Worm (Caenorhabditis elegans) whole organism, young adult: Measurements from ENCODE around the gene fbxb-115.

Experiments used
- B0336.3 ChIP-seq: fragments of 200-800 bp; sonication (Bioruptor generic); IDR thresholded peaks from 2 replicates; pipeline ENCODE4 v1.3.6; 2022; ENCODE audit warnings: missing genetic modification characterization, missing compliant biosample characterization
- C06A6.2 ChIP-seq: fragments of 200-800 bp; sonication (Bioruptor generic); conservative IDR thresholded peaks from 2 replicates; pipeline ENCODE4 v1.3.6; 2022; ENCODE audit warnings: missing genetic modification characterization, missing compliant biosample characterization
- F10E7.11 ChIP-seq: sonication (generic microtip); optimal IDR thresholded peaks from 2 replicates; lab custom pipeline; 2017; ENCODE audit warnings: mild to moderate bottlenecking, missing genetic modification characterization, moderate library complexity, missing compliant biosample characterization
- F55B11.4 ChIP-seq: sonication (generic microtip); optimal IDR thresholded peaks from 2 replicates; lab custom pipeline; 2016; ENCODE audit warnings: missing compliant biosample characterization, missing genetic modification characterization, borderline replicate concordance; ENCODE audit not compliant: insufficient read depth
- F57A8.1 ChIP-seq: fragments of 200-800 bp; sonication (Bioruptor generic); optimal IDR thresholded peaks from 2 replicates; lab custom pipeline; 2018; ENCODE audit warnings: mild to moderate bottlenecking, missing genetic modification characterization, moderate library complexity, missing compliant biosample characterization
- F57C9.4 ChIP-seq: sonication (generic microtip); optimal IDR thresholded peaks from 2 replicates; lab custom pipeline; 2017; ENCODE audit warnings: mild to moderate bottlenecking, missing genetic modification characterization, missing compliant biosample characterization
- K12H6.12 ChIP-seq: fragments of 200-800 bp; sonication (Bioruptor generic); optimal IDR thresholded peaks from 2 replicates; lab custom pipeline; 2018; ENCODE audit warnings: mild to moderate bottlenecking, missing genetic modification characterization, missing compliant biosample characterization
- T07F8.4 ChIP-seq: sonication (generic microtip); optimal IDR thresholded peaks from 2 replicates; lab custom pipeline; 2016; ENCODE audit warnings: mild to moderate bottlenecking, missing genetic modification characterization, moderate library complexity, missing compliant biosample characterization
- ZK185.1 ChIP-seq: sonication (generic microtip); optimal IDR thresholded peaks from 2 replicates; lab custom pipeline; 2016; ENCODE audit warnings: mild to moderate bottlenecking, missing genetic modification characterization, missing compliant biosample characterization; ENCODE audit not compliant: poor library complexity, severe bottlenecking
- akir-1 ChIP-seq: fragments of 200-800 bp; sonication (Bioruptor generic); optimal IDR thresholded peaks from 2 replicates; lab custom pipeline; 2018; ENCODE audit warnings: mild to moderate bottlenecking, missing genetic modification characterization, moderate library complexity, missing compliant biosample characterization
- ama-1 ChIP-seq, 3 experiments: fragments of 150-350 bp in 1 of 3; sonication (generic microtip) in 2 of 3; optimal IDR thresholded peaks; 2 replicates each; lab custom pipeline; 2014 to 2018; ENCODE audit warnings: missing biosample characterization in 2 of 3, missing genetic modification characterization in 2 of 3, missing genetic modification reagents in 2 of 3
- aptf-3 ChIP-seq: fragments of 200-800 bp; sonication (Bioruptor generic); IDR thresholded peaks from 2 replicates; pipeline ENCODE4 v1.3.6; 2022; ENCODE audit warnings: missing genetic modification characterization, missing compliant biosample characterization
- atf-7 ChIP-seq: sonication (generic microtip); optimal IDR thresholded peaks from 2 replicates; lab custom pipeline; 2017; ENCODE audit warnings: mild to moderate bottlenecking, missing genetic modification characterization, missing compliant biosample characterization
- cebp-1 ChIP-seq, 2 experiments: fragments of 200-800 bp in 1 of 2; sonication (Bioruptor generic) in 1 of 2; sonication (generic microtip) in 1 of 2; IDR thresholded peaks in 1 of 2; optimal IDR thresholded peaks in 1 of 2; 2 replicates each; pipeline versions ENCODE4 v1.3.6 to Lab custom; 2017 to 2022; ENCODE audit warnings: missing compliant biosample characterization in 2 of 2, missing genetic modification characterization in 2 of 2, mild to moderate bottlenecking in 1 of 2, missing genetic modification reagents in 1 of 2, moderate library complexity in 1 of 2
- cebp-2 ChIP-seq: fragments of 200-800 bp; sonication (Bioruptor generic); IDR thresholded peaks from 2 replicates; pipeline ENCODE4 v1.3.6; 2022; ENCODE audit warnings: missing genetic modification characterization, missing compliant biosample characterization
- dox-1 ChIP-seq: fragments of 200-800 bp; sonication (Bioruptor generic); IDR thresholded peaks from 2 replicates; pipeline ENCODE4 v1.3.6; 2022; ENCODE audit warnings: missing genetic modification reagents, missing genetic modification characterization, missing compliant biosample characterization
- dpff-1 ChIP-seq: sonication (generic microtip); optimal IDR thresholded peaks from 2 replicates; lab custom pipeline; 2017; ENCODE audit warnings: mild to moderate bottlenecking, missing genetic modification characterization, missing compliant biosample characterization
- dpl-1 ChIP-seq: fragments of 150-350 bp; optimal IDR thresholded peaks from 2 replicates; lab custom pipeline; 2014; ENCODE audit warnings: missing biosample characterization, missing genetic modification reagents, missing genetic modification characterization
- egl-44 ChIP-seq: fragments of 200-800 bp; sonication (Bioruptor generic); IDR thresholded peaks from 2 replicates; pipeline ENCODE4 v1.3.6; 2022; ENCODE audit warnings: missing genetic modification reagents, missing genetic modification characterization, missing compliant biosample characterization
- ets-4 ChIP-seq: fragments of 200-800 bp; sonication (Bioruptor generic); optimal IDR thresholded peaks from 2 replicates; lab custom pipeline; 2018; ENCODE audit warnings: mild to moderate bottlenecking, missing genetic modification characterization, missing compliant biosample characterization
- him-1 ChIP-seq: sonication (generic microtip); optimal IDR thresholded peaks from 2 replicates; lab custom pipeline; 2016; ENCODE audit warnings: missing genotype, missing genetic modification reagents, missing genetic modification characterization, missing compliant biosample characterization
- hlh-12 ChIP-seq: sonication (generic microtip); optimal IDR thresholded peaks from 2 replicates; lab custom pipeline; 2016; ENCODE audit warnings: missing genetic modification characterization, missing compliant biosample characterization
- hsf-1 ChIP-seq: fragments of 200-800 bp; sonication (Bioruptor generic); IDR thresholded peaks from 2 replicates; pipeline ENCODE4 v1.3.6; 2022; ENCODE audit warnings: missing genetic modification reagents, missing genetic modification characterization, missing compliant biosample characterization
- let-607 ChIP-seq, 2 experiments: fragments of 200-800 bp in 1 of 2; sonication (Bioruptor generic) in 1 of 2; sonication (generic microtip) in 1 of 2; optimal IDR thresholded peaks; 2 replicates each; lab custom pipeline; 2016 to 2018; ENCODE audit warnings: mild to moderate bottlenecking in 2 of 2, missing compliant biosample characterization in 2 of 2, missing genetic modification characterization in 2 of 2, moderate library complexity in 2 of 2, missing genotype in 1 of 2
- lin-26 ChIP-seq: fragments of 200-800 bp; sonication (Bioruptor generic); IDR thresholded peaks from 2 replicates; pipeline ENCODE4 v1.3.6; 2022; ENCODE audit warnings: missing genetic modification reagents, missing genetic modification characterization, missing compliant biosample characterization
- lin-35 ChIP-seq, 3 experiments: fragments of 150-350 bp in 2 of 3; sonication (generic microtip) in 1 of 3; optimal IDR thresholded peaks; 2 replicates each; lab custom pipeline; 2014 to 2018; ENCODE audit warnings: missing biosample characterization in 3 of 3, missing genetic modification characterization in 3 of 3, missing genetic modification reagents in 3 of 3
- lsy-27 ChIP-seq: sonication (generic microtip); optimal IDR thresholded peaks from 2 replicates; lab custom pipeline; 2017; ENCODE audit warnings: missing genetic modification characterization, mild to moderate bottlenecking, missing compliant biosample characterization, antibody characterized with exemption, missing genotype, borderline replicate concordance; ENCODE audit not compliant: insufficient read depth
- madf-3 ChIP-seq: fragments of 200-800 bp; sonication (Bioruptor generic); IDR thresholded peaks from 2 replicates; pipeline ENCODE4 v1.3.6; 2022; ENCODE audit warnings: missing genetic modification reagents, missing genetic modification characterization, missing compliant biosample characterization
- nfya-2 ChIP-seq: fragments of 200-800 bp; sonication (Bioruptor generic); IDR thresholded peaks from 2 replicates; pipeline ENCODE4 v1.3.6; 2022; ENCODE audit warnings: missing genetic modification reagents, missing genetic modification characterization, missing compliant biosample characterization
- nhr-80 ChIP-seq: sonication (generic microtip); optimal IDR thresholded peaks from 2 replicates; lab custom pipeline; 2016; ENCODE audit warnings: missing genetic modification characterization, missing compliant biosample characterization
- sdz-38 ChIP-seq: sonication (generic microtip); optimal IDR thresholded peaks from 2 replicates; lab custom pipeline; 2016; ENCODE audit warnings: missing genotype, missing genetic modification characterization, missing compliant biosample characterization
- tlf-1 ChIP-seq: fragments of 200-800 bp; sonication (Bioruptor generic); optimal IDR thresholded peaks from 2 replicates; lab custom pipeline; 2018; ENCODE audit warnings: mild to moderate bottlenecking, missing genetic modification characterization, missing compliant biosample characterization
- ztf-18 ChIP-seq: sonication (generic microtip); optimal IDR thresholded peaks from 2 replicates; lab custom pipeline; 2016; ENCODE audit warnings: missing genotype, mild to moderate bottlenecking, missing genetic modification characterization, missing compliant biosample characterization
- ztf-22 ChIP-seq: fragments of 200-800 bp; sonication (Bioruptor generic); optimal IDR thresholded peaks from 2 replicates; lab custom pipeline; 2018; ENCODE audit warnings: mild to moderate bottlenecking, missing genetic modification characterization, moderate library complexity, missing compliant biosample characterization
- ztf-28 ChIP-seq: fragments of 200-800 bp; sonication (Bioruptor generic); IDR thresholded peaks from 2 replicates; pipeline ENCODE4 v1.3.6; 2022; ENCODE audit warnings: missing genetic modification reagents, missing genetic modification characterization, missing compliant biosample characterization

Gene fbxb-115

ce11 chrV:19211795-19212194 is 28.2 kb downstream of the fbxb-115 start, which contains the start of gene nhr-79:
TSS of gene nhr-79 (minus strand) at chrV:19211895.
- TF ChIP-seq T07F8.4 (tag; lab: Kevin White, UChicago) (no peak), K12H6.12 (tag; lab: Kevin White, UChicago) (no peak), ztf-18 (tag; lab: Kevin White, UChicago) (no peak), ZK185.1 (tag; lab: Kevin White, UChicago) (no peak), lin-35 (GFP tag; optimal IDR thresholded peaks at IDR 0.05; lab: Kevin White, UChicago) (no peak), F55B11.4 (no peak), F57A8.1 (GFP tag; lab: Kevin White, UChicago) (no peak), sdz-38 (tag; lab: Kevin White, UChicago) (no peak), aptf-3 (GFP tag; lab: Robert Waterston, UW) (no peak), F10E7.11 (tag; lab: Kevin White, UChicago) (no peak), lin-26 (GFP tag; lab: Robert Waterston, UW) (no peak), ztf-22 (GFP tag; lab: Kevin White, UChicago) (no peak), madf-3 (no peak), akir-1 (GFP tag; lab: Kevin White, UChicago) (no peak)

DNA sequence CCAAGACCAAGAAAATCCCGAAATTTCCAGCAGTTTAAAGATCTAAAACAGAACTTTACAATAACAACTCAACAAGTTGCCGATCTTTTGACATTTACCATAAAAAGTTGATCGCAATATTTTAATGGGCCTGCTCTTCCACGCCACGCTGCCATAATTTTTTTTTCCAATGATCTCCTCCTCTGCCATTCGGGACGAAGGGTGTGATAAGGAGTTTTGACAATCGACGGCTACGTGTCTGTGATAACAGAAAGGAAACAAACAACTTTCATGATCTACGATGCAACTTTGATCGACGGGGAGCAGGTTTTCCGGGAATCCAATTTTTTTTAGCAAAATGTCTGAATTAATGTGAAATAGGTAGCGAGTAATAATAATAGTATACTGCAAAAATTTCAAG is 33.1 kb downstream of the fbxb-115 start:
- TF ChIP-seq lsy-27 (tag; lab: Kevin White, UChicago) (no peak), him-1 (tag; lab: Kevin White, UChicago) (no peak), F10E7.11 (tag; lab: Kevin White, UChicago) (no peak), dpff-1 (tag; lab: Kevin White, UChicago) (no peak), dpl-1 (GFP tag; lab: Kevin White, UChicago) (no peak), let-607 (tag; optimal IDR thresholded peaks at IDR 0.05; lab: Kevin White, UChicago) (peak; percentile 42 to 71), cebp-2 (GFP tag; lab: Robert Waterston, UW) (0 out of 2 replicates have a peak, but pooled peaks have one; percentile 20), C06A6.2 (GFP tag; lab: Robert Waterston, UW) (no peak), akir-1 (GFP tag; lab: Kevin White, UChicago) (no peak), dox-1 (GFP tag; lab: Robert Waterston, UW) (no peak), hlh-12 (tag; lab: Kevin White, UChicago) (no peak), nhr-80 (tag; lab: Kevin White, UChicago) (peak; percentile 85)
- TF ChIP-seq, all 124 proteins: peak for 3

- TF ChIP-seq ama-1 (optimal IDR thresholded peaks at IDR 0.05; lab: Kevin White, UChicago) (no peak), ama-1 (GFP tag; optimal IDR thresholded peaks at IDR 0.05; lab: Kevin White, UChicago) (no peak), ztf-22 (GFP tag; lab: Kevin White, UChicago) (peak; percentile 50), dox-1 (GFP tag; lab: Robert Waterston, UW) (peak; percentile 52; the same call in 1 of the 2 replicates), F57C9.4 (tag; lab: Kevin White, UChicago) (no peak), ets-4 (GFP tag; lab: Kevin White, UChicago) (peak; percentile 62), B0336.3 (peak; percentile 53; the same call in 1 of the 2 replicates), egl-44 (0 out of 2 replicates have a peak, but pooled peaks have one; percentile 32), nhr-80 (tag; lab: Kevin White, UChicago) (peak; percentile 75), atf-7 (tag; lab: Kevin White, UChicago) (peak; percentile 42), let-607 (tag; optimal IDR thresholded peaks at IDR 0.05; lab: Kevin White, UChicago) (peak; percentile 59), tlf-1 (peak; percentile 22)
These were observed 34.6 kb downstream of the fbxb-115 start for ce11 chrV:19205450-19205849.

DNA sequence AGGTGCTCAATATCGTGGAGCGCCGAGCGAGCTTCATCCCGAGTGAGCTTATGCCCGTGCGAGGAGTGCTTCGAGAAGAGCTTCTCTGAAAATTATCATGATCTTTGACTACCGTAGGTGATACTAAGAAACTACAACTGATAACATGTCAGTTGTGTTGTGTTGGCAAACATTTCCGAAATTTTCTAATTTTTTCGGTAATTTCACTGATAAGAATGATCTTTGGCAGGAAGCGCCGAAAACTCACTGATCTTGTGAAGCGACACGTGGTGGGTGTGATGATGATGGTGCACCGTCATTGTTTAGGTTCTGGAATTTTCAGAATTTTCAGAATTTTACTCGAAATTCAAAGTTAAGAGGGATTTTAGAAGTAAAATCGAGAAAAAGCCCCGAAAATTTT is 36.7 kb downstream of the fbxb-115 start, which contains the start of gene Y39B6A.1:
TSS of gene Y39B6A.1 (minus strand) at position 309 of the 400 bp plus-strand sequence.
- TF ChIP-seq let-607 (tag; optimal IDR thresholded peaks at IDR 0.05; lab: Kevin White, UChicago) (peak; percentile 8 to 24), nhr-80 (tag; lab: Kevin White, UChicago) (peak; percentile 36), hsf-1 (0 out of 2 replicates have a peak, but pooled peaks have one; percentile 36), nfya-2 (GFP tag; lab: Robert Waterston, UW) (no peak), cebp-1 (GFP tag; IDR thresholded peaks at IDR 0.05; lab: Robert Waterston, UW) (no peak), cebp-1 (tag; optimal IDR thresholded peaks at IDR 0.05; lab: Kevin White, UChicago) (no peak), ztf-28 (GFP tag; lab: Robert Waterston, UW) (no peak)
- TF ChIP-seq, all 124 proteins: peak for 3
